Fruit fly (Drosophila melanogaster) whole organism, prepupa: ENCODE results near the gene SK.
A peak's percentile ranks its signal among the peaks of the same experiment; 100 is the strongest.

Source experiments
- CG10631 ChIP-seq: fragments of 200-800 bp; sonication (Bioruptor generic); optimal IDR thresholded peaks from 2 replicates; lab custom pipeline; 2016; ENCODE audit warnings: missing biosample characterization, missing genetic modification characterization
- CG10669 ChIP-seq: fragments of 200-800 bp; sonication (Bioruptor generic); optimal IDR thresholded peaks from 3 replicates; lab custom pipeline; 2018; ENCODE audit warnings: missing biosample characterization, mild to moderate bottlenecking, missing genetic modification characterization, moderate library complexity
- CG11294 ChIP-seq: fragments of 200-800 bp; sonication (Bioruptor generic); IDR thresholded peaks from 2 replicates; pipeline ENCODE4 v1.3.6; 2022; ENCODE audit warnings: missing biosample characterization, missing genetic modification characterization
- CG15336 ChIP-seq: fragments of 200-800 bp; sonication (Bioruptor generic); IDR thresholded peaks from 2 replicates; pipeline ENCODE4 v1.3.6; 2022; ENCODE audit warnings: missing biosample characterization, missing genetic modification characterization
- CG31627 ChIP-seq: fragments of 200-800 bp; sonication (Bioruptor generic); optimal IDR thresholded peaks from 3 replicates; lab custom pipeline; 2016; ENCODE audit warnings: missing biosample characterization, missing genetic modification characterization
- CG3919 ChIP-seq: fragments of 200-800 bp; sonication (Bioruptor generic); optimal IDR thresholded peaks from 3 replicates; lab custom pipeline; 2016; ENCODE audit warnings: missing biosample characterization, missing genetic modification characterization
- CG4318 ChIP-seq: fragments of 200-800 bp; sonication (Bioruptor generic); optimal IDR thresholded peaks from 3 replicates; lab custom pipeline; 2017; ENCODE audit warnings: missing biosample characterization, mild to moderate bottlenecking, missing genetic modification characterization
- CG6163 ChIP-seq: fragments of 200-800 bp; sonication (Bioruptor generic); IDR thresholded peaks from 3 replicates; pipeline ENCODE4 v1.3.6; 2022; ENCODE audit warnings: missing biosample characterization, missing genetic modification characterization
- CG6276 ChIP-seq: fragments of 200-800 bp; sonication (Bioruptor generic); optimal IDR thresholded peaks from 2 replicates; lab custom pipeline; 2017; ENCODE audit warnings: missing biosample characterization, mild to moderate bottlenecking, missing genetic modification characterization
- CG6808 ChIP-seq: fragments of 200-800 bp; sonication (Bioruptor generic); optimal IDR thresholded peaks from 3 replicates; lab custom pipeline; 2017; ENCODE audit warnings: missing biosample characterization, missing genetic modification characterization, mild to moderate bottlenecking, moderate library complexity, missing genetic modification reagents
- CG6854 ChIP-seq: fragments of 200-800 bp; sonication (Bioruptor generic); optimal IDR thresholded peaks from 2 replicates; lab custom pipeline; 2017; ENCODE audit warnings: missing biosample characterization, mild to moderate bottlenecking, missing genetic modification characterization
- CG7368 ChIP-seq: fragments of 200-800 bp; sonication (Bioruptor generic); optimal IDR thresholded peaks from 3 replicates; lab custom pipeline; 2016; ENCODE audit warnings: missing biosample characterization, missing genetic modification characterization
- CG9139 ChIP-seq: fragments of 200-800 bp; sonication (Bioruptor generic); optimal IDR thresholded peaks from 3 replicates; lab custom pipeline; 2017; ENCODE audit warnings: missing biosample characterization, mild to moderate bottlenecking, missing genetic modification characterization
- Eip75B ChIP-seq: fragments of 200-800 bp; sonication (Bioruptor generic); optimal IDR thresholded peaks from 3 replicates; lab custom pipeline; 2016; ENCODE audit warnings: missing biosample characterization, missing genetic modification characterization
- Eip78C ChIP-seq: fragments of 200-800 bp; sonication (Bioruptor generic); peaks from one replicate; lab custom pipeline; 2016; ENCODE audit warnings: missing biosample characterization, missing genetic modification characterization
- Ets21C ChIP-seq: fragments of 200-800 bp; sonication (Bioruptor generic); optimal IDR thresholded peaks from 3 replicates; lab custom pipeline; 2016; ENCODE audit warnings: missing biosample characterization, missing genetic modification characterization
- Gug ChIP-seq: fragments of 200-800 bp; sonication (Bioruptor generic); IDR thresholded peaks from 2 replicates; pipeline ENCODE4 v1.3.6; 2022; ENCODE audit warnings: missing biosample characterization, missing genetic modification characterization
- Hr38 ChIP-seq: sonication (Bioruptor generic); optimal IDR thresholded peaks from 2 replicates; lab custom pipeline; 2016; ENCODE audit warnings: missing biosample characterization, missing genetic modification characterization
- Hr39 ChIP-seq: fragments of 200-800 bp; sonication (Bioruptor generic); optimal IDR thresholded peaks from 2 replicates; lab custom pipeline; 2016; ENCODE audit warnings: missing biosample characterization, missing genetic modification characterization
- Lpt ChIP-seq: fragments of 200-800 bp; sonication (Bioruptor generic); optimal IDR thresholded peaks from 3 replicates; lab custom pipeline; 2016; ENCODE audit warnings: missing biosample characterization, missing genetic modification characterization
- OdsH ChIP-seq: fragments of 200-800 bp; sonication (Bioruptor generic); optimal IDR thresholded peaks from 3 replicates; lab custom pipeline; 2016; ENCODE audit warnings: missing biosample characterization, missing genetic modification characterization
- Smox ChIP-seq: fragments of 200-800 bp; sonication (Bioruptor generic); optimal IDR thresholded peaks from 3 replicates; lab custom pipeline; 2016; ENCODE audit warnings: missing biosample characterization, missing genetic modification characterization
- Sox102F ChIP-seq: fragments of 200-800 bp; sonication (Bioruptor generic); optimal IDR thresholded peaks from 2 replicates; lab custom pipeline; 2016; ENCODE audit warnings: missing biosample characterization, mild to moderate bottlenecking, missing genetic modification characterization
- Sox14 ChIP-seq: fragments of 200-800 bp; sonication (Bioruptor generic); optimal IDR thresholded peaks from 3 replicates; lab custom pipeline; 2016; ENCODE audit warnings: missing biosample characterization, missing genetic modification characterization
- Sox15 ChIP-seq: fragments of 200-800 bp; sonication (Bioruptor generic); optimal IDR thresholded peaks from 3 replicates; lab custom pipeline; 2016; ENCODE audit warnings: missing biosample characterization, missing genetic modification characterization
- achi ChIP-seq: fragments of 200-800 bp; sonication (Bioruptor generic); optimal IDR thresholded peaks from 3 replicates; lab custom pipeline; 2016; ENCODE audit warnings: missing biosample characterization, missing genetic modification characterization
- cyc ChIP-seq: fragments of 200-800 bp; sonication (Bioruptor generic); optimal IDR thresholded peaks from 3 replicates; lab custom pipeline; 2016; ENCODE audit warnings: missing biosample characterization, missing genetic modification characterization
- eg ChIP-seq: fragments of 200-800 bp; sonication (Bioruptor generic); IDR thresholded peaks from 3 replicates; pipeline ENCODE4 v1.3.6; 2022; ENCODE audit warnings: missing biosample characterization, missing genetic modification characterization
- esn ChIP-seq: fragments of 200-800 bp; sonication (Bioruptor generic); optimal IDR thresholded peaks from 2 replicates; lab custom pipeline; 2016; ENCODE audit warnings: missing biosample characterization, mild to moderate bottlenecking, missing genetic modification characterization, moderate library complexity
- fd59A ChIP-seq: fragments of 200-800 bp; sonication (Bioruptor generic); optimal IDR thresholded peaks from 2 replicates; lab custom pipeline; 2017; ENCODE audit warnings: missing biosample characterization, mild to moderate bottlenecking, missing genetic modification characterization, missing genetic modification reagents
- fd85E ChIP-seq: fragments of 200-800 bp; sonication (Bioruptor generic); optimal IDR thresholded peaks from 3 replicates; lab custom pipeline; 2016; ENCODE audit warnings: missing biosample characterization, missing genetic modification characterization
- fkh ChIP-seq: fragments of 200-800 bp; sonication (Bioruptor generic); optimal IDR thresholded peaks from 3 replicates; lab custom pipeline; 2017; ENCODE audit warnings: missing biosample characterization, mild to moderate bottlenecking, missing genetic modification characterization, moderate library complexity
- lz ChIP-seq: fragments of 200-800 bp; sonication (Bioruptor generic); optimal IDR thresholded peaks from 3 replicates; lab custom pipeline; 2016; ENCODE audit warnings: missing biosample characterization, missing genetic modification characterization
- spab ChIP-seq: fragments of 200-800 bp; sonication (Bioruptor generic); optimal IDR thresholded peaks from 2 replicates; lab custom pipeline; 2017; ENCODE audit warnings: missing biosample characterization, mild to moderate bottlenecking, missing genetic modification characterization, missing genetic modification reagents
- ss ChIP-seq, 2 experiments: fragments of 200-800 bp; sonication (Bioruptor generic); optimal IDR thresholded peaks; 2 replicates in 1 of 2; 3 replicates in 1 of 2; lab custom pipeline; 2017 to 2018; ENCODE audit warnings: mild to moderate bottlenecking in 2 of 2, missing biosample characterization in 2 of 2, missing genetic modification characterization in 2 of 2, moderate library complexity in 1 of 2
- svp ChIP-seq: fragments of 200-800 bp; sonication (Bioruptor generic); peaks from one replicate; lab custom pipeline; 2016; ENCODE audit warnings: missing biosample characterization, missing genetic modification characterization
- vri ChIP-seq: fragments of 200-800 bp; sonication (Bioruptor generic); optimal IDR thresholded peaks from 3 replicates; lab custom pipeline; 2016; ENCODE audit warnings: missing biosample characterization, mild to moderate bottlenecking, missing genetic modification characterization

SK gene

DNA sequence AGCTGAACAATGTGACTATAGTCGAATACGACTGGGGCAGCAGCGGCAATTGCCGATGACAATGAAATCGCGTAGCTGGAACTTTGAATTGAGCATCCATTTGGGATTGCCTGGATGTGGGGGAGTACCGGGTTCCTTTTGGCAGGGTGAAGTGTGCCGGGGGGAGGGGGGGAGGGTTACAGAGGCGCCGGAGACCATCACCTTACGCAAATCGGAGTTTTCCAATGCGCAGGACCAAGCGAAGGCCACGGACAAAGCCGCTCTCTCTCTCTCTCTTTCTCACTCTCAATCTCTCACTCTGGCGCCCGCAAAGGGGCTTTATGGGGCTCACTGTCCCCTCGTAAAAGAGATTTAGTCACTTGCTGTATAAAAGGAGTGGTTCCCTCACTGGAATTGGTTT, 23.1 kb downstream of the SK start:
- TF ChIP-seq spab (peak; percentile 14), Smox (GFP tag; lab: Kevin White, UChicago) (no peak), Gug (GFP tag; lab: Robert Waterston, UW) (no peak)

dm6 chrX:5364031-5364430, 24.0 kb downstream of the SK start:
- no peak for TF ChIP-seq Gug (GFP tag; lab: Robert Waterston, UW)
- TF ChIP-seq CG6854, result no peak
- no peak for TF ChIP-seq Hr38
- no peak for TF ChIP-seq OdsH (GFP tag; lab: Kevin White, UChicago)
- no peak for TF ChIP-seq fd85E (GFP tag; lab: Kevin White, UChicago)
- no peak for TF ChIP-seq fd59A (GFP tag; lab: Kevin White, UChicago)
- no peak for TF ChIP-seq esn (GFP tag; lab: Kevin White, UChicago)
- no peak for TF ChIP-seq cyc (GFP tag; lab: Kevin White, UChicago)
- TF ChIP-seq, all 60 proteins: peak for 0

dm6 chrX:5382539-5382938, 42.5 kb downstream of the SK start:
- TF ChIP-seq CG6854 (no peak), Lpt (GFP tag; lab: Kevin White, UChicago) (no peak)

DNA sequence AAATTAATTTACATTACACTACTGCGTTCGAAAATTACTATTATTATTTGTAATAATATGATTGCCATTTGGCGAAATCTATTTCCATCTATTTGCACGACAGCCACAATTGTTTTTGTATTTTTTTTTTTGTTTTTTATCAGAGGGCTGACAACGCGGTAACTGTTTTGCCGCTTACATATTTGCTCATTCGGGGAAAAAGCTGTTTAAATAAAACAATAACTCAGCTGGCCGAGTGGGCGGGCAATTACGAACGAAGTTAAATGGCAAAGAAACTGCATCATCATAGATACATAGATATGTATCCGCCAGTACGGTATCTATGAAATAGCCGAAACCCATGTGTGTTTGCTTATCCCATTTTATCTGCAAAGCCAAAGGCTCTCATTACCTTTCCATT, 68.8 kb downstream of the SK start:
- TF ChIP-seq CG6276, result no peak
- no peak for TF ChIP-seq CG6808
- peak; percentile 65 for TF ChIP-seq fkh

dm6 chrX:5410749-5411148, 70.7 kb downstream of the SK start, which contains the start of gene NAAT1:
Gene NAAT1, minus strand, starts transcription at chrX:5410849.
- TF ChIP-seq Lpt (GFP tag; lab: Kevin White, UChicago), result no peak
- no peak for TF ChIP-seq Sox15
- TF ChIP-seq cyc (GFP tag; lab: Kevin White, UChicago), result no peak
- TF ChIP-seq Ets21C, result no peak
- no peak for TF ChIP-seq Sox14 (GFP tag; lab: Kevin White, UChicago)
- no peak for TF ChIP-seq CG11294 (GFP tag; lab: Robert Waterston, UW)
- no peak for TF ChIP-seq CG6163 (GFP tag; lab: Robert Waterston, UW)
- TF ChIP-seq Hr39, result no peak
- TF ChIP-seq CG3919, result no peak
- no peak for TF ChIP-seq CG10631 (GFP tag; lab: Kevin White, UChicago)
- TF ChIP-seq lz (GFP tag; lab: Kevin White, UChicago), result no peak
- TF ChIP-seq CG10669 (GFP tag; lab: Kevin White, UChicago), result no peak
- TF ChIP-seq CG9139 (GFP tag; lab: Kevin White, UChicago), result no peak
- no peak for TF ChIP-seq achi (GFP tag; lab: Kevin White, UChicago)
- TF ChIP-seq CG4318, result no peak
- TF ChIP-seq fkh, result no peak
- no peak for TF ChIP-seq Sox102F (GFP tag; lab: Kevin White, UChicago)
- TF ChIP-seq CG7368 (GFP tag; lab: Kevin White, UChicago), result no peak

DNA sequence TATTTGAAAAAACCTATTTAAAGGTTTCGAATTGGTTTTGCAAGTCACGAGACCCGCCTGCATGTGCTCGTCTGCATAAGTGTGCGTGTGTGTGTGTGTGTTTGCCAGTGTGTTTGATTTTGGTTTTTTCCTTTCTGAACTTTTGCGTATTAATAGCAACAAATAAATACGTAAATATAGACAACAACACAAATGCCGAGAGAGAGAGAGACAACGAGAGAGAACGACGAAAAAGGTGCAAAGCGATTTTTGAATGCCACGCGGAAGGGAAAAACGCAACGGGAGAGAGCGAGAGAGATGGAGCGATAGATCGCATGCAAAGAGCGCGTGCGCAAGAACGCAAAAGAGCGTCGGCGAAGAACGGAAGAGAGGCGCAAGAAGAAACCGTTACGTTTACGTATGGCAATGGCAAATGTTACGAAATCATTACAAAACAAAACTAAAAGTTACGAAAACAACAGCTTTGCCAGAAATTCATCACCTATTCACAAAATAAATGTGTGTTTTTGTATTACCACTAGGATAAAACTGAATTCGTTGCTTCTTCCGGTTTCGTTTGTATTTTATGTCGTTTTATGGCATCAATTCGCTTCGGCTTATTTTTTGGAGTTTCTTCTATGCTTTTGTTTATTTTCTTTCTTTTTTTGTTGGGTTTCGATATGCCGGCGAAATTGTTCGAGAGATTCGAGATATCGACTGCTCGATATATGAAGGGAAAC, 78.0 kb downstream of the SK start:
- TF ChIP-seq CG31627 (no peak), Eip75B (GFP tag; lab: Kevin White, UChicago) (no peak), CG15336 (GFP tag; lab: Robert Waterston, UW) (peak; percentile 31; the same call in 1 of the 2 replicates), vri (GFP tag; lab: Kevin White, UChicago) (peak; percentile 37), fd85E (GFP tag; lab: Kevin White, UChicago) (no peak), fkh (peak; percentile 39), svp (peak; percentile 41), eg (GFP tag; lab: Robert Waterston, UW) (0 out of 3 replicates have a peak, but pooled peaks have one; percentile 42), ss (GFP tag; optimal IDR thresholded peaks at IDR 0.05; lab: Kevin White, UChicago) (peak in 1 of 2 experiments; percentile 3), Eip78C (GFP tag; lab: Kevin White, UChicago) (peak; percentile 32)
